Fruit fly (Drosophila melanogaster): ENCODE results near the gene CG15478.

- TF ChIP-seq ttk (optimal IDR thresholded peaks at IDR 0.05) (no peak), Myc (optimal IDR thresholded peaks at IDR 0.05) (no peak)
Observed at dm6 chrX:7734131-7734930, 16.6 kb upstream of the CG15478 start, which contains the start of the genes Pdp and Rab39.

Measured in Kc167 (cell line).